Fruit fly (Drosophila melanogaster) whole organism, embryonic: ENCODE results near the gene Rbf2.
A peak's percentile ranks its signal among the peaks of the same experiment; 100 is the strongest.

Experiments
- Asciz ChIP-seq: fragments of 200-800 bp; sonication (Bioruptor generic); optimal IDR thresholded peaks from 2 replicates; lab custom pipeline; 2017; ENCODE audit warnings: missing biosample characterization, mild to moderate bottlenecking, missing genetic modification characterization, missing genetic modification reagents
- B-H2 ChIP-seq: fragments of 200-800 bp; sonication (Bioruptor generic); optimal IDR thresholded peaks from 2 replicates; lab custom pipeline; 2018; ENCODE audit warnings: missing biosample characterization, mild to moderate bottlenecking, missing genetic modification characterization
- CG10267 ChIP-seq: fragments of 200-800 bp; sonication (Bioruptor generic); optimal IDR thresholded peaks from 2 replicates; lab custom pipeline; 2018; ENCODE audit warnings: missing biosample characterization, mild to moderate bottlenecking, missing genetic modification characterization, moderate library complexity
- CG12071 ChIP-seq: fragments of 200-800 bp; sonication (Bioruptor generic); optimal IDR thresholded peaks from 3 replicates; lab custom pipeline; 2018; ENCODE audit warnings: missing biosample characterization, mild to moderate bottlenecking, missing genetic modification characterization
- CG12236 ChIP-seq: fragments of 200-800 bp; sonication (Bioruptor generic); optimal IDR thresholded peaks from 2 replicates; lab custom pipeline; 2016; ENCODE audit warnings: missing biosample characterization, missing genetic modification characterization
- CG1233 ChIP-seq: fragments of 200-800 bp; sonication (Bioruptor generic); optimal IDR thresholded peaks from 4 replicates; lab custom pipeline; 2018; ENCODE audit warnings: missing biosample characterization, mild to moderate bottlenecking, missing genetic modification characterization
- CG12391 ChIP-seq: fragments of 200-800 bp; sonication (Bioruptor generic); optimal IDR thresholded peaks from 3 replicates; lab custom pipeline; 2018; ENCODE audit warnings: missing biosample characterization, mild to moderate bottlenecking, missing genetic modification characterization, moderate library complexity
- CG12769 ChIP-seq: fragments of 200-800 bp; sonication (Bioruptor generic); optimal IDR thresholded peaks from 2 replicates; lab custom pipeline; 2019; ENCODE audit warnings: missing biosample characterization, mild to moderate bottlenecking, missing genetic modification characterization, moderate library complexity
- CG13123 ChIP-seq: fragments of 200-800 bp; sonication (Bioruptor generic); optimal IDR thresholded peaks from 2 replicates; lab custom pipeline; 2016; ENCODE audit warnings: missing biosample characterization, missing genetic modification characterization
- CG13424 ChIP-seq: fragments of 200-800 bp; sonication (Bioruptor generic); optimal IDR thresholded peaks from 2 replicates; lab custom pipeline; 2019; ENCODE audit warnings: missing biosample characterization, mild to moderate bottlenecking, missing genetic modification characterization, moderate library complexity
- CG15479 ChIP-seq: fragments of 200-800 bp; sonication (Bioruptor generic); optimal IDR thresholded peaks from 3 replicates; lab custom pipeline; 2019; ENCODE audit warnings: missing biosample characterization, mild to moderate bottlenecking, missing genetic modification characterization, moderate library complexity
- CG16779 ChIP-seq: fragments of 200-800 bp; sonication (Bioruptor generic); IDR thresholded peaks from 2 replicates; pipeline ENCODE4 v1.3.6; 2022; ENCODE audit warnings: missing biosample characterization, missing genetic modification characterization
- CG17361 ChIP-seq: fragments of 200-800 bp; sonication (Bioruptor generic); IDR thresholded peaks from 3 replicates; pipeline ENCODE4 v1.3.6; 2022; ENCODE audit warnings: missing biosample characterization, missing genetic modification characterization
- CG1832 ChIP-seq: fragments of 200-800 bp; sonication (Bioruptor generic); optimal IDR thresholded peaks from 2 replicates; lab custom pipeline; 2017; ENCODE audit warnings: missing biosample characterization, mild to moderate bottlenecking, missing genetic modification characterization, inconsistent platforms
- CG2199 ChIP-seq: fragments of 200-800 bp; sonication (Bioruptor generic); IDR thresholded peaks from 3 replicates; pipeline ENCODE4 v1.3.6; 2022; ENCODE audit warnings: missing biosample characterization, missing genetic modification characterization
- CG30020 ChIP-seq: fragments of 200-800 bp; optimal IDR thresholded peaks from 2 replicates; lab custom pipeline; 2019; ENCODE audit warnings: missing biosample characterization, mild to moderate bottlenecking, missing genetic modification characterization, moderate library complexity
- CG7928 ChIP-seq: fragments of 200-800 bp; sonication (Bioruptor generic); optimal IDR thresholded peaks from 2 replicates; lab custom pipeline; 2017; ENCODE audit warnings: missing biosample characterization, mild to moderate bottlenecking, missing genetic modification characterization
- CG7987 ChIP-seq: fragments of 200-800 bp; sonication (Bioruptor generic); optimal IDR thresholded peaks from 2 replicates; lab custom pipeline; 2018; ENCODE audit warnings: missing biosample characterization, mild to moderate bottlenecking, missing genetic modification characterization, moderate library complexity
- CG9437 ChIP-seq: fragments of 200-800 bp; sonication (Bioruptor generic); optimal IDR thresholded peaks from 2 replicates; lab custom pipeline; 2018; ENCODE audit warnings: missing biosample characterization, mild to moderate bottlenecking, missing genetic modification characterization
- CG9797 ChIP-seq: fragments of 200-800 bp; sonication (Bioruptor generic); optimal IDR thresholded peaks from 3 replicates; lab custom pipeline; 2018; ENCODE audit warnings: missing biosample characterization, mild to moderate bottlenecking, missing genetic modification characterization
- D19B ChIP-seq: fragments of 200-800 bp; sonication (Bioruptor generic); optimal IDR thresholded peaks from 2 replicates; lab custom pipeline; 2017; ENCODE audit warnings: missing biosample characterization, mild to moderate bottlenecking, missing genetic modification characterization
- ERR ChIP-seq: fragments of 200-800 bp; sonication (Bioruptor generic); optimal IDR thresholded peaks from 2 replicates; lab custom pipeline; 2016; ENCODE audit warnings: missing biosample characterization, missing genetic modification characterization
- Hand ChIP-seq: fragments of 200-800 bp; sonication (Bioruptor generic); optimal IDR thresholded peaks from 2 replicates; lab custom pipeline; 2017; ENCODE audit warnings: mild to moderate bottlenecking, missing biosample characterization, missing genetic modification reagents, missing genetic modification characterization
- Hmr ChIP-seq: fragments of 200-800 bp; sonication (Bioruptor generic); optimal IDR thresholded peaks from 3 replicates; lab custom pipeline; 2017; ENCODE audit warnings: mild to moderate bottlenecking, missing biosample characterization, missing genetic modification reagents, missing genetic modification characterization
- Lhr ChIP-seq: fragments of 200-800 bp; sonication (Bioruptor generic); optimal IDR thresholded peaks from 3 replicates; lab custom pipeline; 2017; ENCODE audit warnings: mild to moderate bottlenecking, missing biosample characterization, missing genetic modification reagents, missing genetic modification characterization
- MBD-R2 ChIP-seq: fragments of 200-800 bp; sonication (Bioruptor generic); IDR thresholded peaks from 2 replicates; pipeline ENCODE4 v1.3.6; 2022; ENCODE audit warnings: missing biosample characterization, missing genetic modification characterization
- MESR4 ChIP-seq: fragments of 200-800 bp; sonication (Bioruptor generic); optimal IDR thresholded peaks from 2 replicates; lab custom pipeline; 2018; ENCODE audit warnings: missing biosample characterization, mild to moderate bottlenecking, missing genetic modification characterization, moderate library complexity
- Med ChIP-seq: fragments of 200-800 bp; sonication (Bioruptor generic); peaks from one replicate; lab custom pipeline; 2016; ENCODE audit warnings: missing biosample characterization, missing genetic modification characterization, mild to moderate bottlenecking, inconsistent platforms, moderate library complexity
- Myb ChIP-seq: fragments of 200-800 bp; sonication (Bioruptor generic); optimal IDR thresholded peaks from 2 replicates; lab custom pipeline; 2016; ENCODE audit warnings: missing biosample characterization, missing genetic modification characterization
- NfI ChIP-seq: fragments of 200-800 bp; sonication (Bioruptor generic); optimal IDR thresholded peaks from 3 replicates; lab custom pipeline; 2018; ENCODE audit warnings: missing biosample characterization, mild to moderate bottlenecking, missing genetic modification characterization, moderate library complexity
- Optix ChIP-seq: fragments of 200-800 bp; sonication (Bioruptor generic); IDR thresholded peaks from 3 replicates; pipeline ENCODE4 v1.3.6; 2022; ENCODE audit warnings: missing biosample characterization, missing genetic modification characterization
- Sry-β ChIP-seq: fragments of 200-800 bp; sonication (Bioruptor generic); optimal IDR thresholded peaks from 2 replicates; lab custom pipeline; 2018; ENCODE audit warnings: missing biosample characterization, mild to moderate bottlenecking, missing genetic modification characterization, moderate library complexity
- Vsx1 ChIP-seq: fragments of 200-800 bp; sonication (Bioruptor generic); optimal IDR thresholded peaks from 2 replicates; lab custom pipeline; 2017; ENCODE audit warnings: missing biosample characterization, mild to moderate bottlenecking, missing genetic modification characterization, missing genetic modification reagents
- Xrp1 ChIP-seq: fragments of 200-800 bp; sonication (Bioruptor generic); IDR thresholded peaks from 2 replicates; pipeline ENCODE4 v1.3.6; 2022; ENCODE audit warnings: missing biosample characterization, missing genetic modification characterization
- bigmax ChIP-seq: fragments of 200-800 bp; sonication (Bioruptor generic); optimal IDR thresholded peaks from 2 replicates; lab custom pipeline; 2018; ENCODE audit warnings: missing biosample characterization, mild to moderate bottlenecking, missing genetic modification characterization
- caup ChIP-seq: fragments of 200-800 bp; sonication (Bioruptor generic); optimal IDR thresholded peaks from 3 replicates; lab custom pipeline; 2017; ENCODE audit warnings: missing biosample characterization, mild to moderate bottlenecking, missing genetic modification characterization, moderate library complexity; ENCODE audit not compliant: severe bottlenecking
- cg ChIP-seq: fragments of 200-800 bp; sonication (Bioruptor generic); optimal IDR thresholded peaks from 3 replicates; lab custom pipeline; 2019; ENCODE audit warnings: missing biosample characterization, mild to moderate bottlenecking, missing genetic modification characterization, moderate library complexity
- chinmo ChIP-seq: fragments of 200-800 bp; sonication (Bioruptor generic); IDR thresholded peaks from 4 replicates; pipeline ENCODE4 v1.3.6; 2022; ENCODE audit warnings: missing biosample characterization, missing genetic modification characterization; ENCODE audit not compliant: partially characterized antibody
- chm ChIP-seq: fragments of 200-800 bp; sonication (Bioruptor generic); IDR thresholded peaks from 2 replicates; pipeline ENCODE4 v1.3.6; 2022; ENCODE audit warnings: missing biosample characterization, missing genetic modification characterization
- crol ChIP-seq: fragments of 200-800 bp; sonication (Bioruptor generic); IDR thresholded peaks from 2 replicates; pipeline ENCODE4 v1.3.6; 2022; ENCODE audit warnings: missing biosample characterization, missing genetic modification characterization
- en ChIP-seq: fragments of 200-800 bp; sonication (Bioruptor generic); optimal IDR thresholded peaks from 2 replicates; lab custom pipeline; 2016; ENCODE audit warnings: missing biosample characterization, missing genetic modification characterization
- gcm2 ChIP-seq: fragments of 200-800 bp; sonication (Bioruptor generic); optimal IDR thresholded peaks from 2 replicates; lab custom pipeline; 2016; ENCODE audit warnings: missing biosample characterization, missing genetic modification characterization
- gro ChIP-seq: fragments of 200-800 bp; sonication (Bioruptor generic); optimal IDR thresholded peaks from 2 replicates; lab custom pipeline; 2016; ENCODE audit warnings: missing biosample characterization, missing genetic modification characterization
- maf-S ChIP-seq: fragments of 200-800 bp; sonication (Bioruptor generic); optimal IDR thresholded peaks from 2 replicates; lab custom pipeline; 2016; ENCODE audit warnings: missing biosample characterization, missing genetic modification characterization
- org-1 ChIP-seq: fragments of 200-800 bp; sonication (Bioruptor generic); optimal IDR thresholded peaks from 2 replicates; lab custom pipeline; 2017; ENCODE audit warnings: missing biosample characterization, missing genetic modification characterization
- run ChIP-seq: fragments of 200-800 bp; sonication (Bioruptor generic); optimal IDR thresholded peaks from 3 replicates; lab custom pipeline; 2018; ENCODE audit warnings: missing biosample characterization, mild to moderate bottlenecking, missing genetic modification characterization
- sd ChIP-seq: fragments of 200-800 bp; sonication (Bioruptor generic); optimal IDR thresholded peaks from 3 replicates; lab custom pipeline; 2018; ENCODE audit warnings: missing biosample characterization, mild to moderate bottlenecking, missing genetic modification characterization, moderate library complexity
- sr ChIP-seq: fragments of 200-800 bp; sonication (Bioruptor generic); IDR thresholded peaks from 3 replicates; pipeline ENCODE4 v1.3.6; 2022; ENCODE audit warnings: missing biosample characterization, missing genetic modification characterization
- trem ChIP-seq: fragments of 200-800 bp; optimal IDR thresholded peaks from 3 replicates; lab custom pipeline; 2019; ENCODE audit warnings: missing biosample characterization, mild to moderate bottlenecking, missing genetic modification characterization, moderate library complexity

Rbf2 gene

dm6 chr3R:16004691-16005474 is 39.6 kb downstream of the Rbf2 start (continued):
- TF ChIP-seq MBD-R2 (GFP tag; lab: Robert Waterston, UW) (peak; percentile 25; the same call in 1 of the 2 replicates), trem (tag; lab: Kevin White, UChicago) (no peak), CG9437 (GFP tag; lab: Kevin White, UChicago) (no peak), run (tag; lab: Kevin White, UChicago) (no peak), CG12769 (no peak), sd (tag; lab: Kevin White, UChicago) (peak; percentile 88), gcm2 (GFP tag; lab: Kevin White, UChicago) (peak; percentile 8), NfI (GFP tag; lab: Kevin White, UChicago) (no peak), Hand (GFP tag; lab: Kevin White, UChicago) (peak; percentile 57), maf-S (no peak), CG12391 (tag; lab: Kevin White, UChicago) (no peak), CG7928 (no peak), CG15479 (no peak), cg (GFP tag; lab: Kevin White, UChicago) (peak; percentile 60), CG30020 (tag; lab: Kevin White, UChicago) (no peak), B-H2 (GFP tag; lab: Kevin White, UChicago) (peak; percentile 69), Lhr (GFP tag; lab: Kevin White, UChicago) (no peak), CG13424 (peak; percentile 21), org-1 (GFP tag; lab: Kevin White, UChicago) (no peak), CG16779 (GFP tag; lab: Robert Waterston, UW) (no peak), gro (GFP tag; lab: Kevin White, UChicago) (peak; percentile 55), en (GFP tag; lab: Kevin White, UChicago) (no peak), Myb (no peak), CG13123 (GFP tag; lab: Kevin White, UChicago) (no peak), Xrp1 (GFP tag; lab: Robert Waterston, UW) (no peak), ERR (GFP tag; lab: Kevin White, UChicago) (no peak), CG10267 (tag; lab: Kevin White, UChicago) (no peak), chm (GFP tag; lab: Robert Waterston, UW) (no peak), sr (no peak), Optix (GFP tag; lab: Robert Waterston, UW) (no peak), CG17361 (GFP tag; lab: Robert Waterston, UW) (no peak), CG7987 (GFP tag; lab: Kevin White, UChicago) (peak; percentile 65), Vsx1 (peak; percentile 30), Asciz (GFP tag; lab: Kevin White, UChicago) (peak; percentile 37), MESR4 (GFP tag; lab: Kevin White, UChicago) (no peak), CG1233 (GFP tag; lab: Kevin White, UChicago) (no peak), Sry-β (GFP tag; lab: Kevin White, UChicago) (no peak), CG1832 (GFP tag; lab: Kevin White, UChicago) (peak; percentile 15), D19B (no peak), chinmo (peak; percentile 75; the same call in 2 of the 4 replicates), crol (peak; percentile 94), Med (GFP tag; lab: Kevin White, UChicago) (peak; percentile 85), CG12236 (GFP tag; lab: Kevin White, UChicago) (no peak), CG12071 (GFP tag; lab: Kevin White, UChicago) (peak; percentile 59), bigmax (GFP tag; lab: Kevin White, UChicago) (no peak), Hmr (GFP tag; lab: Kevin White, UChicago) (peak; percentile 39), CG2199 (GFP tag; lab: Robert Waterston, UW) (0 out of 3 replicates have a peak, but pooled peaks have one; percentile 24), CG9797 (GFP tag; lab: Kevin White, UChicago) (no peak), caup (peak; percentile 66)
